Worm (Caenorhabditis elegans) whole organism, midembryonic: ENCODE results near the gene srt-22.

Experiments used
- flt-1 ChIP-seq: fragments of 200-800 bp; sonication (Bioruptor generic); IDR thresholded peaks from 2 replicates; pipeline ENCODE4 v1.3.6; 2022; ENCODE audit warnings: missing genetic modification characterization, missing compliant biosample characterization
- ztf-23 ChIP-seq: fragments of 200-800 bp; sonication (Bioruptor generic); IDR thresholded peaks from 2 replicates; pipeline ENCODE4 v1.3.6; 2022; ENCODE audit warnings: missing genetic modification reagents, missing genetic modification characterization, missing compliant biosample characterization

ce11 chrV:15313529-15313928 is 2.2 kb downstream of the srt-22 start:
- TF ChIP-seq ztf-23, result no peak
- TF ChIP-seq flt-1 (GFP tag; lab: Robert Waterston, UW), result no peak
